Worm (Caenorhabditis elegans): Measurements from ENCODE around the gene mct-3.

mct-3 gene

ce11 chrX:13852606-13853005, at the start of gene mct-3:
Gene mct-3 (plus strand): TSS chrX:13852906.
- no peak for TF ChIP-seq ztf-29 (GFP tag; IDR thresholded peaks at IDR 0.05)
- no peak for TF ChIP-seq cog-1 (tag; optimal IDR thresholded peaks at IDR 0.05)
- TF ChIP-seq klf-2 (GFP tag; conservative IDR thresholded peaks at IDR 0.05) = no peak
- TF ChIP-seq ref-1 (GFP tag; conservative IDR thresholded peaks at IDR 0.05) = no peak
- no peak for TF ChIP-seq med-1 (GFP tag; optimal IDR thresholded peaks at IDR 0.05; ENCODE audit: insufficient read depth)
- TF ChIP-seq T22C8.4 (GFP tag; IDR thresholded peaks at IDR 0.05) = no peak
- no peak for TF ChIP-seq tab-1 (GFP tag; IDR thresholded peaks at IDR 0.05)
- TF ChIP-seq ztf-23 (GFP tag; IDR thresholded peaks at IDR 0.05) = no peak
- TF ChIP-seq flt-1 (GFP tag; IDR thresholded peaks at IDR 0.05) = no peak

- TF ChIP-seq flt-1 (GFP tag; IDR thresholded peaks at IDR 0.05) (no peak), cog-1 (tag; optimal IDR thresholded peaks at IDR 0.05) (no peak), ref-1 (GFP tag; conservative IDR thresholded peaks at IDR 0.05) (no peak), klf-2 (GFP tag; conservative IDR thresholded peaks at IDR 0.05) (no peak), ztf-29 (GFP tag; IDR thresholded peaks at IDR 0.05) (no peak), tab-1 (GFP tag; IDR thresholded peaks at IDR 0.05) (no peak), med-1 (GFP tag; optimal IDR thresholded peaks at IDR 0.05; ENCODE audit: insufficient read depth) (no peak), T22C8.4 (GFP tag; IDR thresholded peaks at IDR 0.05) (no peak), ztf-23 (GFP tag; IDR thresholded peaks at IDR 0.05) (no peak)
Observed at ce11 chrX:13803246-13803645, 49.5 kb upstream of the mct-3 start.

- no peak for TF ChIP-seq med-1 (GFP tag; optimal IDR thresholded peaks at IDR 0.05; ENCODE audit: insufficient read depth)
- no peak for TF ChIP-seq ztf-29 (GFP tag; IDR thresholded peaks at IDR 0.05)
- no peak for TF ChIP-seq flt-1 (GFP tag; IDR thresholded peaks at IDR 0.05)
- TF ChIP-seq ztf-23 (GFP tag; IDR thresholded peaks at IDR 0.05) = no peak
- TF ChIP-seq tab-1 (GFP tag; IDR thresholded peaks at IDR 0.05) = no peak
- TF ChIP-seq T22C8.4 (GFP tag; IDR thresholded peaks at IDR 0.05) = no peak
- TF ChIP-seq cog-1 (tag; optimal IDR thresholded peaks at IDR 0.05) = no peak
- TF ChIP-seq klf-2 (GFP tag; conservative IDR thresholded peaks at IDR 0.05) = no peak
- no peak for TF ChIP-seq ref-1 (GFP tag; conservative IDR thresholded peaks at IDR 0.05)
Observed at ce11 chrX:13809773-13810172, 42.9 kb upstream of the mct-3 start, which contains the start of gene obr-3. Gene obr-3 (minus strand): TSS chrX:13809873.

ce11 chrX:13811156-13811555, 41.5 kb upstream of the mct-3 start:
- TF ChIP-seq T22C8.4 (GFP tag; IDR thresholded peaks at IDR 0.05) (no peak), klf-2 (GFP tag; conservative IDR thresholded peaks at IDR 0.05) (no peak), flt-1 (GFP tag; IDR thresholded peaks at IDR 0.05) (no peak), cog-1 (tag; optimal IDR thresholded peaks at IDR 0.05) (no peak), ztf-29 (GFP tag; IDR thresholded peaks at IDR 0.05) (no peak), ztf-23 (GFP tag; IDR thresholded peaks at IDR 0.05) (no peak), tab-1 (GFP tag; IDR thresholded peaks at IDR 0.05) (no peak), ref-1 (GFP tag; conservative IDR thresholded peaks at IDR 0.05) (no peak), med-1 (GFP tag; optimal IDR thresholded peaks at IDR 0.05; ENCODE audit: insufficient read depth) (no peak)

- no peak for TF ChIP-seq ztf-29 (GFP tag; IDR thresholded peaks at IDR 0.05)
- no peak for TF ChIP-seq ref-1 (GFP tag; conservative IDR thresholded peaks at IDR 0.05)
- no peak for TF ChIP-seq klf-2 (GFP tag; conservative IDR thresholded peaks at IDR 0.05)
- no peak for TF ChIP-seq flt-1 (GFP tag; IDR thresholded peaks at IDR 0.05)
- TF ChIP-seq T22C8.4 (GFP tag; IDR thresholded peaks at IDR 0.05) = no peak
- no peak for TF ChIP-seq ztf-23 (GFP tag; IDR thresholded peaks at IDR 0.05)
- no peak for TF ChIP-seq cog-1 (tag; optimal IDR thresholded peaks at IDR 0.05)
- TF ChIP-seq tab-1 (GFP tag; IDR thresholded peaks at IDR 0.05) = no peak
- no peak for TF ChIP-seq med-1 (GFP tag; optimal IDR thresholded peaks at IDR 0.05; ENCODE audit: insufficient read depth)
Observed at ce11 chrX:13811929-13812328, 40.8 kb upstream of the mct-3 start.

- no peak for TF ChIP-seq cog-1 (tag; optimal IDR thresholded peaks at IDR 0.05)
- no peak for TF ChIP-seq T22C8.4 (GFP tag; IDR thresholded peaks at IDR 0.05)
- no peak for TF ChIP-seq flt-1 (GFP tag; IDR thresholded peaks at IDR 0.05)
- no peak for TF ChIP-seq ztf-29 (GFP tag; IDR thresholded peaks at IDR 0.05)
- TF ChIP-seq med-1 (GFP tag; optimal IDR thresholded peaks at IDR 0.05; ENCODE audit: insufficient read depth) = no peak
- TF ChIP-seq tab-1 (GFP tag; IDR thresholded peaks at IDR 0.05) = no peak
- TF ChIP-seq klf-2 (GFP tag; conservative IDR thresholded peaks at IDR 0.05) = no peak
- no peak for TF ChIP-seq ref-1 (GFP tag; conservative IDR thresholded peaks at IDR 0.05)
- no peak for TF ChIP-seq ztf-23 (GFP tag; IDR thresholded peaks at IDR 0.05)
Observed at ce11 chrX:13818791-13819190, 33.9 kb upstream of the mct-3 start.

- TF ChIP-seq ztf-29 (GFP tag; IDR thresholded peaks at IDR 0.05) (no peak), ztf-23 (GFP tag; IDR thresholded peaks at IDR 0.05) (no peak), klf-2 (GFP tag; conservative IDR thresholded peaks at IDR 0.05) (no peak), T22C8.4 (GFP tag; IDR thresholded peaks at IDR 0.05) (no peak), flt-1 (GFP tag; IDR thresholded peaks at IDR 0.05) (no peak), cog-1 (tag; optimal IDR thresholded peaks at IDR 0.05) (no peak), ref-1 (GFP tag; conservative IDR thresholded peaks at IDR 0.05) (no peak), med-1 (GFP tag; optimal IDR thresholded peaks at IDR 0.05; ENCODE audit: insufficient read depth) (no peak), tab-1 (GFP tag; IDR thresholded peaks at IDR 0.05) (no peak)
Observed at ce11 chrX:13823482-13823881, 29.2 kb upstream of the mct-3 start, which contains the start of gene twk-23. Gene twk-23 (minus strand): TSS chrX:13823582.

ce11 chrX:13833448-13833847, 19.3 kb upstream of the mct-3 start:
- TF ChIP-seq med-1 (GFP tag; optimal IDR thresholded peaks at IDR 0.05; ENCODE audit: insufficient read depth) (no peak), cog-1 (tag; optimal IDR thresholded peaks at IDR 0.05) (no peak), tab-1 (GFP tag; IDR thresholded peaks at IDR 0.05) (no peak), ztf-29 (GFP tag; IDR thresholded peaks at IDR 0.05) (no peak), ztf-23 (GFP tag; IDR thresholded peaks at IDR 0.05) (no peak), klf-2 (GFP tag; conservative IDR thresholded peaks at IDR 0.05) (no peak), ref-1 (GFP tag; conservative IDR thresholded peaks at IDR 0.05) (no peak), flt-1 (GFP tag; IDR thresholded peaks at IDR 0.05) (no peak), T22C8.4 (GFP tag; IDR thresholded peaks at IDR 0.05) (no peak)

ce11 chrX:13834127-13834526, 18.6 kb upstream of the mct-3 start, which contains the start of gene F19D8.2:
Gene F19D8.2 (plus strand): TSS chrX:13834427.
- TF ChIP-seq med-1 (GFP tag; optimal IDR thresholded peaks at IDR 0.05; ENCODE audit: insufficient read depth) = no peak
- no peak for TF ChIP-seq T22C8.4 (GFP tag; IDR thresholded peaks at IDR 0.05)
- TF ChIP-seq klf-2 (GFP tag; conservative IDR thresholded peaks at IDR 0.05) = no peak
- no peak for TF ChIP-seq ztf-23 (GFP tag; IDR thresholded peaks at IDR 0.05)
- TF ChIP-seq ref-1 (GFP tag; conservative IDR thresholded peaks at IDR 0.05) = no peak
- TF ChIP-seq ztf-29 (GFP tag; IDR thresholded peaks at IDR 0.05) = no peak
- TF ChIP-seq cog-1 (tag; optimal IDR thresholded peaks at IDR 0.05) = no peak
- no peak for TF ChIP-seq tab-1 (GFP tag; IDR thresholded peaks at IDR 0.05)
- no peak for TF ChIP-seq flt-1 (GFP tag; IDR thresholded peaks at IDR 0.05)

All from whole organism, midembryonic.